Fruit fly (Drosophila melanogaster): ENCODE measurements around the gene CG34164.

Gene CG34164

DNA sequence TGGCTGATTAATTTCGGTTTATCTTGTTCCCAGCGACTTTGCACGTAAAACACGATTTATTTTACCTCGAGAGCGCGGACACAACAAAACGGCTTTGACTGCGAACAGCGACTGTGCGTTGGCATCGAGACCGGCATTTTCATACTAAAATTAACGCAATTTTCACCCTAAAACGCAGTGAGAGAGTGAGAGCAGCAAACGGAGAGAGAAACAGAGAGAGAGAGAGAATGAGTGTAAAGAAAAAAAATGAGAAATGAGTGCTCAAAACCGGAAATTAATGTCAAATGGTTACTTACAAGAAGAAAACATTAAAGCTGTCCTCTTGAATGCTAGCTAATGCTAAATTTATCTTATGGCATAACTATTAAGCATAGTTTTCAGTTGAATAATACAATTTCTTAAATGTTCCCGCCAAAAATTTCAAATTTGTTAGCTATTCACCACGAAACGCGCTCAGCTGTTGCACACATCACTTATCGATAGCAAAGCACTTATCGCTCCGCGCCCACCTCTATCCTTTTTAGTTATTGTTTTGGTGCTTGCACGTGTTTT, at the start of gene CG34164, which contains the start of the genes JhI-21 and RpL7-like:
Gene CG34164, plus strand, starts transcription at position 512 of the 552 bp plus-strand sequence.
Gene JhI-21, minus strand, starts transcription at position 206 of the 552 bp plus-strand sequence.
Gene RpL7-like, plus strand, starts transcription at position 490 of the 552 bp plus-strand sequence.
- TF ChIP-seq Mnt (GFP tag; optimal IDR thresholded peaks at IDR 0.05) (peak; percentile 87), CG12768 (GFP tag; optimal IDR thresholded peaks at IDR 0.05) (peak; percentile 4), CG5204 (GFP tag; optimal IDR thresholded peaks at IDR 0.05) (no peak), tj (GFP tag; optimal IDR thresholded peaks at IDR 0.05) (peak; percentile 57), bab1 (GFP tag; optimal IDR thresholded peaks at IDR 0.05) (no peak)

DNA sequence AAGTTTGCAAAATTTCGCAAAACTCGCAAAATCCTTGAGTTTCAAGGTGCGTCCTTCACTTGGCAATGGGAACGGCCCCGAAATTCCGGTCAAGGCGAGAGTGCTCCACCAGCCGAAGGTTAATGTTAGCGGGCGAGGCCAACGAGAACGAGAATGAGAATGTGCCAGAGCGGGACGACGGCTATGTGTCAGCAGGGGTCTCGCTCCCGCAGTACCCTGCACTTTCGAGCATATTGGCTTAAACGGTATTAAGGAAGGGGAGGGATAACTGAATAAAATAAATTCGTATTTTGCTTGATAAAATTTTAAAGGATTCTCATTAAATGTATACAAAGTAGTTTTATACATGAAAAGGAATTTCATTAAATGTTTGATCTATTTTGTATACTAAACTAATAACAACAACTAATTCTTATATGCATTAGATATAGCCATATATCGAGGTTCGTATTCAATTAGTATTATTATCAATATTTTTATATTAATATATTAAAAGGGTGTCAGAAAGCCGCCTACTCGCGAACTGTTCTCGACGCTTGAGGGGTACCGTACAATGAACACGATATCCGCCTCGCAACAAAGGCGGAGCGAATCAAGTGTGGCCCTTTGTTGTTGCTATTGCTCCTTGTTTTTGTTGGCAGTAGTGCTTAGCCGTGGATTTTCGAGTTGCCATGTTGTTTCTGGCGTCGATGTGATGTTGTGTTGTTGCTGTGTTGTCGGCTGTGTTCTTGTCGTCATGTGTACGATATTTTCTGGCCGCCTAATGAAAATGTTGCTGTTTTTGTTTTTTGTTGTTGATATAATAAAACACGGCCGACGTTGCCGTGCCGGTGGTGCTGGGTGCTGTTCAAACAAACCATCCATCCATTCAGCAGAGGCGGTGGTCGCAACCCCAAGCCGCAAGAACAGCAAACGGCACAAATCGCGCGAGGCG, 49.5 kb upstream of the CG34164 start:
- TF ChIP-seq toe (GFP tag; optimal IDR thresholded peaks at IDR 0.05): peak; percentile 79
- TF ChIP-seq CG1620 (GFP tag; optimal IDR thresholded peaks at IDR 0.05): peak; percentile 53
- peak; percentile 98 for TF ChIP-seq pad (GFP tag; optimal IDR thresholded peaks at IDR 0.05)
- peak; percentile 69 for TF ChIP-seq Crg-1 (GFP tag; optimal IDR thresholded peaks at IDR 0.05)
- TF ChIP-seq tj (GFP tag; optimal IDR thresholded peaks at IDR 0.05): peak; percentile 63
- peak; percentile 94 for TF ChIP-seq CG33017 (tag; optimal IDR thresholded peaks at IDR 0.05)
- TF ChIP-seq Hr96 (GFP tag; optimal IDR thresholded peaks at IDR 0.05): peak; percentile 62
- peak; percentile 72 for TF ChIP-seq CG5204 (GFP tag; optimal IDR thresholded peaks at IDR 0.05)
- peak; percentile 72 for TF ChIP-seq CG12768 (GFP tag; optimal IDR thresholded peaks at IDR 0.05)
- TF ChIP-seq Mnt (GFP tag; optimal IDR thresholded peaks at IDR 0.05): no peak
- TF ChIP-seq CG7101 (tag; optimal IDR thresholded peaks at IDR 0.05): peak; percentile 86
- TF ChIP-seq kay (GFP tag; ENCODE audit: borderline replicate concordance): peak; percentile 93
- TF ChIP-seq bab1 (GFP tag; optimal IDR thresholded peaks at IDR 0.05): peak; percentile 80
- TF ChIP-seq CG11617 (GFP tag; optimal IDR thresholded peaks at IDR 0.05): peak; percentile 90
- peak; percentile 41 for TF ChIP-seq Clk (GFP tag; optimal IDR thresholded peaks at IDR 0.05)
- peak; percentile 87 for TF ChIP-seq CG7045 (GFP tag; optimal IDR thresholded peaks at IDR 0.05)
- no peak for TF ChIP-seq cic (GFP tag; optimal IDR thresholded peaks at IDR 0.05)
- peak; percentile 77 for TF ChIP-seq CG14711 (tag; optimal IDR thresholded peaks at IDR 0.05)
- TF ChIP-seq ovo (GFP tag; optimal IDR thresholded peaks at IDR 0.05): peak; percentile 68
- TF ChIP-seq cnc (optimal IDR thresholded peaks at IDR 0.05): no peak

DNA sequence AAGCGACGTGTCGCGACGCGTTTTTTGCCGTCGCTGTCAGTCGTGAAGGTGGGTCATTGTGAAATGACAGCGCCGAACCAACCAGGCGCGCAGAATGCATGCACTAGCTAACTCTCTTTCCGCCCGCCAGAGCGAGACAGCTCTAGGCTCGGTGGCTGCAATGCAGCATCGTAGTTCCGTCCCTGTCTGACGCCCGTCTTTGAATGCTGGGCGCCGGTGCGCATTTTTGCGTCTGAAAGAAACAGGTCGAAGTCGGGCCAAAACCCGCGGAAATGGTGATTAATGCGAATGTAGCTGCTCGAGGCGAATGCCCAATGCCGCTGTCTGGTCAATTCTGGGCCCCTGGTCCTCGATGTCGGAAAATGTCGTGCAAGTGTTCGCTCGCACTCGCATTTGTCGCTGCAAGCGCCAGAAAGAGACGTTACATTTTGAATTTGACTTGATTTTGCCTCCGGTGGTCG, 48.8 kb upstream of the CG34164 start:
- TF ChIP-seq CG11617 (GFP tag; optimal IDR thresholded peaks at IDR 0.05) (peak; percentile 69), CG5204 (GFP tag; optimal IDR thresholded peaks at IDR 0.05) (peak; percentile 11), cic (GFP tag; optimal IDR thresholded peaks at IDR 0.05) (peak; percentile 97), Crg-1 (GFP tag; optimal IDR thresholded peaks at IDR 0.05) (peak; percentile 21), CG33017 (tag; optimal IDR thresholded peaks at IDR 0.05) (peak; percentile 63), CG14711 (tag; optimal IDR thresholded peaks at IDR 0.05) (peak; percentile 55), cnc (optimal IDR thresholded peaks at IDR 0.05) (no peak), tj (GFP tag; optimal IDR thresholded peaks at IDR 0.05) (peak; percentile 67), kay (GFP tag; ENCODE audit: borderline replicate concordance) (peak; percentile 95), toe (GFP tag; optimal IDR thresholded peaks at IDR 0.05) (peak; percentile 73), Clk (GFP tag; optimal IDR thresholded peaks at IDR 0.05) (peak; percentile 81), bab1 (GFP tag; optimal IDR thresholded peaks at IDR 0.05) (peak; percentile 92), CG1620 (GFP tag; optimal IDR thresholded peaks at IDR 0.05) (peak; percentile 57), CG7101 (tag; optimal IDR thresholded peaks at IDR 0.05) (peak; percentile 48), CG7045 (GFP tag; optimal IDR thresholded peaks at IDR 0.05) (peak; percentile 70), CG12768 (GFP tag; optimal IDR thresholded peaks at IDR 0.05) (peak; percentile 91), ovo (GFP tag; optimal IDR thresholded peaks at IDR 0.05) (peak; percentile 88), pad (GFP tag; optimal IDR thresholded peaks at IDR 0.05) (peak; percentile 78), Hr96 (GFP tag; optimal IDR thresholded peaks at IDR 0.05) (peak; percentile 87), Mnt (GFP tag; optimal IDR thresholded peaks at IDR 0.05) (peak; percentile 91)

DNA sequence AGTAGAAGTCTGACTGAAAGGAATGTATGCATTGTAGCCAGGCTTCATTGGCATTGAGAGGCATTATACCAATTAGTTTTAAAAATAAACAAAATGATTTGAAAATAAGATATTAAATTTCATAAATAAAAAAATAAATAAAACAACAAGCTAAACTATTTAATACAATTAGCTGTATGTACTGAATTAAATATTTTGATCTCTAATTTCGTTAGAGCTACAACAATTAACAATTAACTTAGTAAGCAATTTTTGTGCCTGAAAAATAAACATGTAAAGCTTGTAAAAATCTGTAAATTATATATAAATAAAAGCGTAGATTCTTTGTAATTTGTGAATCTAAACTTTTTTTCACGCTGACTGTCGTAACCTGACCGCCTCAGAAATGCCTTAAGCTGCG, 48.3 kb upstream of the CG34164 start, which contains the start of gene Rh5:
Gene Rh5, plus strand, starts transcription at position 301 of the 400 bp plus-strand sequence.
- peak; percentile 17 for TF ChIP-seq kay (GFP tag; ENCODE audit: borderline replicate concordance)
- no peak for TF ChIP-seq pad (GFP tag; optimal IDR thresholded peaks at IDR 0.05)

DNA sequence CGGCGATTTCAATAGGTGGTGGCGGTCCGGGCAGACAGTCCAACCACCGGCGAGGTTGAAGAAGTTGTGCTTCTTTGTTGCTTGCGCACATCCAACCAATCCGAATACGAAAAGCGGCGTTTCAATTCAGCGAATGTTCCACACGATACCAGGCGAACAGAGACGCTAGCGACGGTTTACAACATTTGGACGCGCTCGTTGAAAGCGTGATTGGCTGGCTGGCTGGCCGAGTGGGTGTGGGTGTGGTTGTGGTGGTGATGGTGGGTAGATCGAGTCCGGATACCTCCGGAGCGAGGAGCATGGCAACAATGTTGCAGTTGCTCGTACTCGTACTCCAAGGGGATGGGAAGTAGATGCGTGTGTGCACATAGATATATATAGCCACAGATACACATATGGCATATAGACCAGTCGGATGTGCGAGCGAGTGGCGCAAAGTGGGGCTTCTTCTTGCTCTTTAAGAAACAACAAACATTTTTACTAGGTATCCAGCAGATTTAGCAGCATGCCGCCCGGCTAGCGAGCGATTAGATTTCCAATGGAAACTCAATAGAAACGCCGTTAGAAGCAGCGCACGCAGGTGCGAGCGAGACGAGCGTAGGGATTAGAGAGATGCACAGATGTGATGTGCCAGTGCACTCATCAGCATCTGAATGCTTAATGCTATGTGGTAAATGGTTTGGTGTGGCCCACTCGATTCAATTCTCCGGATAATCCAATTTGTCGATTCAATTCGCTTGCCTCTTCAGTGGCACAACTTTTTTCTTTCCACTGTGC, 45.9 kb upstream of the CG34164 start:
- TF ChIP-seq CG7045 (GFP tag; optimal IDR thresholded peaks at IDR 0.05) (no peak), tj (GFP tag; optimal IDR thresholded peaks at IDR 0.05) (peak; percentile 13), cic (GFP tag; optimal IDR thresholded peaks at IDR 0.05) (peak; percentile 89), CG7101 (tag; optimal IDR thresholded peaks at IDR 0.05) (peak; percentile 33), Clk (GFP tag; optimal IDR thresholded peaks at IDR 0.05) (no peak), Mnt (GFP tag; optimal IDR thresholded peaks at IDR 0.05) (peak; percentile 88), CG14711 (tag; optimal IDR thresholded peaks at IDR 0.05) (peak; percentile 59), CG5204 (GFP tag; optimal IDR thresholded peaks at IDR 0.05) (no peak), ovo (GFP tag; optimal IDR thresholded peaks at IDR 0.05) (peak; percentile 99), CG12768 (GFP tag; optimal IDR thresholded peaks at IDR 0.05) (peak; percentile 88), CG11617 (GFP tag; optimal IDR thresholded peaks at IDR 0.05) (peak; percentile 50), CG33017 (tag; optimal IDR thresholded peaks at IDR 0.05) (no peak), CG1620 (GFP tag; optimal IDR thresholded peaks at IDR 0.05) (no peak), toe (GFP tag; optimal IDR thresholded peaks at IDR 0.05) (peak; percentile 46), Hr96 (GFP tag; optimal IDR thresholded peaks at IDR 0.05) (peak; percentile 65), cnc (optimal IDR thresholded peaks at IDR 0.05) (no peak), pad (GFP tag; optimal IDR thresholded peaks at IDR 0.05) (peak; percentile 85), Crg-1 (GFP tag; optimal IDR thresholded peaks at IDR 0.05) (peak; percentile 20), kay (GFP tag; ENCODE audit: borderline replicate concordance) (no peak), bab1 (GFP tag; optimal IDR thresholded peaks at IDR 0.05) (peak; percentile 54)
